Fruit fly (Drosophila melanogaster) whole organism, embryonic: ENCODE measurements around the gene CG18545.
A peak's percentile ranks its signal among the peaks of the same experiment; 100 is the strongest.

ENCODE experiments used
- Atf-2 ChIP-seq: fragments of 200-800 bp; sonication (Bioruptor generic); optimal IDR thresholded peaks from 2 replicates; lab custom pipeline; 2016; ENCODE audit warnings: missing biosample characterization, missing genetic modification characterization
- Atf6 ChIP-seq: fragments of 200-800 bp; sonication (Bioruptor generic); IDR thresholded peaks from 2 replicates; pipeline ENCODE4 v1.3.6; 2022; ENCODE audit warnings: missing biosample characterization, missing genetic modification characterization
- B-H1 ChIP-seq: fragments of 200-800 bp; sonication (Bioruptor generic); IDR thresholded peaks from 3 replicates; pipeline ENCODE4 v1.3.6; 2022; ENCODE audit warnings: missing biosample characterization, missing genetic modification characterization
- CG10321 ChIP-seq: fragments of 200-800 bp; sonication (Bioruptor generic); IDR thresholded peaks from 2 replicates; pipeline ENCODE4 v1.3.6; 2022; ENCODE audit warnings: missing biosample characterization, missing genetic modification characterization
- CG10959 ChIP-seq: fragments of 200-800 bp; sonication (Bioruptor generic); IDR thresholded peaks from 2 replicates; pipeline ENCODE4 v1.3.6; 2022; ENCODE audit warnings: missing biosample characterization, missing genetic modification characterization
- CG11085 ChIP-seq: fragments of 200-800 bp; sonication (Bioruptor generic); IDR thresholded peaks from 2 replicates; pipeline ENCODE4 v1.3.6; 2022; ENCODE audit warnings: missing biosample characterization, missing genetic modification characterization
- CG11247 ChIP-seq: fragments of 200-800 bp; sonication (Bioruptor generic); IDR thresholded peaks from 2 replicates; pipeline ENCODE4 v1.3.6; 2022; ENCODE audit warnings: missing biosample characterization, missing genetic modification characterization
- CG11560 ChIP-seq: fragments of 200-800 bp; sonication (Bioruptor generic); IDR thresholded peaks from 3 replicates; pipeline ENCODE4 v1.3.6; 2022; ENCODE audit warnings: missing biosample characterization, missing genetic modification characterization
- CG12104 ChIP-seq: fragments of 200-800 bp; sonication (Bioruptor generic); optimal IDR thresholded peaks from 3 replicates; lab custom pipeline; 2016; ENCODE audit warnings: missing biosample characterization, missing genetic modification characterization
- CG14441 ChIP-seq: fragments of 200-800 bp; sonication (Bioruptor generic); IDR thresholded peaks from 2 replicates; pipeline ENCODE4 v1.3.6; 2022; ENCODE audit warnings: missing biosample characterization, missing genetic modification characterization
- CG15479 ChIP-seq: fragments of 200-800 bp; sonication (Bioruptor generic); optimal IDR thresholded peaks from 3 replicates; lab custom pipeline; 2019; ENCODE audit warnings: missing biosample characterization, mild to moderate bottlenecking, missing genetic modification characterization, moderate library complexity
- CG16815 ChIP-seq: fragments of 200-800 bp; sonication (Bioruptor generic); optimal IDR thresholded peaks from 3 replicates; lab custom pipeline; 2017; ENCODE audit warnings: missing biosample characterization, mild to moderate bottlenecking, missing genetic modification characterization
- CG17612 ChIP-seq: fragments of 200-800 bp; sonication (Bioruptor generic); IDR thresholded peaks from 2 replicates; pipeline ENCODE4 v1.3.6; 2022; ENCODE audit warnings: missing biosample characterization, missing genetic modification characterization
- CG2199 ChIP-seq: fragments of 200-800 bp; sonication (Bioruptor generic); IDR thresholded peaks from 3 replicates; pipeline ENCODE4 v1.3.6; 2022; ENCODE audit warnings: missing biosample characterization, missing genetic modification characterization
- CG34376 ChIP-seq: fragments of 200-800 bp; sonication (Bioruptor generic); optimal IDR thresholded peaks from 2 replicates; lab custom pipeline; 2018; ENCODE audit warnings: missing biosample characterization, mild to moderate bottlenecking, missing genetic modification characterization
- CG4282 ChIP-seq: fragments of 200-800 bp; sonication (Bioruptor generic); optimal IDR thresholded peaks from 2 replicates; lab custom pipeline; 2016; ENCODE audit warnings: missing biosample characterization, missing genetic modification characterization
- CG5180 ChIP-seq: fragments of 200-800 bp; sonication (Bioruptor generic); optimal IDR thresholded peaks from 3 replicates; lab custom pipeline; 2017; ENCODE audit warnings: missing biosample characterization, missing genetic modification characterization, mild to moderate bottlenecking, moderate library complexity, missing genetic modification reagents
- CG5953 ChIP-seq: fragments of 200-800 bp; sonication (Bioruptor generic); IDR thresholded peaks from 2 replicates; pipeline ENCODE4 v1.3.6; 2022; ENCODE audit warnings: missing biosample characterization, missing genetic modification characterization
- CG6175 ChIP-seq: fragments of 200-800 bp; sonication (Bioruptor generic); IDR thresholded peaks from 3 replicates; pipeline ENCODE4 v1.3.6; 2022; ENCODE audit warnings: missing biosample characterization, missing genetic modification characterization
- CG6254 ChIP-seq: fragments of 200-800 bp; sonication (Bioruptor generic); optimal IDR thresholded peaks from 3 replicates; lab custom pipeline; 2017; ENCODE audit warnings: mild to moderate bottlenecking, missing biosample characterization, missing genetic modification reagents, missing genetic modification characterization
- CG8765 ChIP-seq: fragments of 200-800 bp; sonication (Bioruptor generic); IDR thresholded peaks from 2 replicates; pipeline ENCODE4 v1.3.6; 2022; ENCODE audit warnings: missing biosample characterization, missing genetic modification characterization
- Deaf1 ChIP-seq: fragments of 200-800 bp; optimal IDR thresholded peaks from 3 replicates; lab custom pipeline; 2019; ENCODE audit warnings: missing biosample characterization, mild to moderate bottlenecking, missing genetic modification characterization, moderate library complexity
- Ets65A ChIP-seq: fragments of 200-800 bp; sonication (Bioruptor generic); peaks from one replicate; lab custom pipeline; 2016; ENCODE audit warnings: missing biosample characterization, missing genetic modification characterization
- HmgD ChIP-seq: fragments of 200-800 bp; sonication (Bioruptor generic); optimal IDR thresholded peaks from 3 replicates; lab custom pipeline; 2016; ENCODE audit warnings: missing biosample characterization, missing genetic modification characterization
- Rfx ChIP-seq: fragments of 200-800 bp; sonication (Bioruptor generic); IDR thresholded peaks from 2 replicates; pipeline ENCODE4 v1.3.6; 2022; ENCODE audit warnings: missing biosample characterization, missing genetic modification characterization
- Sox102F ChIP-seq: fragments of 200-800 bp; sonication (Bioruptor generic); optimal IDR thresholded peaks from 2 replicates; lab custom pipeline; 2018; ENCODE audit warnings: missing biosample characterization, mild to moderate bottlenecking, missing genetic modification characterization, moderate library complexity
- TFAM ChIP-seq: fragments of 200-800 bp; sonication (Bioruptor generic); optimal IDR thresholded peaks from 2 replicates; lab custom pipeline; 2017; ENCODE audit warnings: missing biosample characterization, missing genetic modification characterization, inconsistent platforms
- Tbp ChIP-seq: fragments of >200 bp; optimal IDR thresholded peaks from 2 replicates; lab custom pipeline; 2018; ENCODE audit warnings: missing biosample characterization, missing genetic modification characterization
- Vsx1 ChIP-seq: fragments of 200-800 bp; sonication (Bioruptor generic); optimal IDR thresholded peaks from 2 replicates; lab custom pipeline; 2017; ENCODE audit warnings: missing biosample characterization, mild to moderate bottlenecking, missing genetic modification characterization, missing genetic modification reagents
- amos ChIP-seq: fragments of 200-800 bp; sonication (Bioruptor generic); IDR thresholded peaks from 2 replicates; pipeline ENCODE4 v1.3.6; 2022; ENCODE audit warnings: missing biosample characterization, missing genetic modification characterization; ENCODE audit not compliant: partially characterized antibody
- crp ChIP-seq, 2 experiments: fragments of 200-800 bp; sonication (Bioruptor generic); optimal IDR thresholded peaks; 2 replicates in 1 of 2; 3 replicates in 1 of 2; lab custom pipeline; 2017; ENCODE audit warnings: missing biosample characterization in 2 of 2, missing genetic modification characterization in 2 of 2, mild to moderate bottlenecking in 1 of 2, moderate library complexity in 1 of 2
- da ChIP-seq: fragments of 200-800 bp; sonication (Bioruptor generic); optimal IDR thresholded peaks from 2 replicates; lab custom pipeline; 2016; ENCODE audit warnings: missing biosample characterization, missing genetic modification characterization
- dm ChIP-seq: fragments of 200-800 bp; sonication (Bioruptor generic); optimal IDR thresholded peaks from 3 replicates; lab custom pipeline; 2016; ENCODE audit warnings: missing biosample characterization, missing genetic modification characterization
- ewg ChIP-seq: fragments of 200-800 bp; sonication (Bioruptor generic); optimal IDR thresholded peaks from 3 replicates; lab custom pipeline; 2017; ENCODE audit warnings: mild to moderate bottlenecking, missing biosample characterization, missing genetic modification reagents, missing genetic modification characterization
- exex ChIP-seq: fragments of 200-800 bp; sonication (Bioruptor generic); optimal IDR thresholded peaks from 4 replicates; lab custom pipeline; 2018; ENCODE audit warnings: missing biosample characterization, mild to moderate bottlenecking, missing genetic modification characterization, moderate library complexity
- fd3F ChIP-seq: fragments of 200-800 bp; sonication (Bioruptor generic); optimal IDR thresholded peaks from 2 replicates; lab custom pipeline; 2018; ENCODE audit warnings: missing biosample characterization, mild to moderate bottlenecking, missing genetic modification characterization, moderate library complexity
- gro ChIP-seq: fragments of 200-800 bp; sonication (Bioruptor generic); optimal IDR thresholded peaks from 2 replicates; lab custom pipeline; 2016; ENCODE audit warnings: missing biosample characterization, missing genetic modification characterization
- hbn ChIP-seq: fragments of 200-800 bp; sonication (Bioruptor generic); IDR thresholded peaks from 2 replicates; pipeline ENCODE4 v1.3.6; 2022; ENCODE audit warnings: missing biosample characterization, missing genetic modification characterization; ENCODE audit not compliant: partially characterized antibody
- inv ChIP-seq: fragments of 200-800 bp; sonication (Bioruptor generic); IDR thresholded peaks from 2 replicates; pipeline ENCODE4 v1.3.6; 2022; ENCODE audit warnings: missing biosample characterization, missing genetic modification characterization; ENCODE audit not compliant: partially characterized antibody
- kni ChIP-seq: fragments of 200-800 bp; sonication (Bioruptor generic); optimal IDR thresholded peaks from 3 replicates; lab custom pipeline; 2017; ENCODE audit warnings: mild to moderate bottlenecking, missing biosample characterization, missing genetic modification reagents, missing genetic modification characterization
- nerfin-1 ChIP-seq: fragments of 200-800 bp; sonication (Bioruptor generic); optimal IDR thresholded peaks from 3 replicates; lab custom pipeline; 2019; ENCODE audit warnings: missing biosample characterization, mild to moderate bottlenecking, missing genetic modification characterization, moderate library complexity
- nmo ChIP-seq: fragments of 200-800 bp; sonication (Bioruptor generic); optimal IDR thresholded peaks from 2 replicates; lab custom pipeline; 2018; ENCODE audit warnings: missing biosample characterization, mild to moderate bottlenecking, missing genetic modification characterization, moderate library complexity
- org-1 ChIP-seq: fragments of 200-800 bp; sonication (Bioruptor generic); optimal IDR thresholded peaks from 2 replicates; lab custom pipeline; 2017; ENCODE audit warnings: missing biosample characterization, missing genetic modification characterization
- pho ChIP-seq: fragments of 200-800 bp; sonication (Bioruptor generic); optimal IDR thresholded peaks from 2 replicates; lab custom pipeline; 2016; ENCODE audit warnings: missing biosample characterization, missing genetic modification characterization
- prd ChIP-seq, 3 experiments: fragments of >200 bp in 2 of 3; fragments of 200-800 bp in 1 of 3; sonication (Bioruptor generic) in 1 of 3; optimal IDR thresholded peaks in 2 of 3; IDR thresholded peaks in 1 of 3; 2 replicates in 2 of 3; 3 replicates in 1 of 3; pipeline versions ENCODE4 v1.3.6 to Lab custom; 2017 to 2022; ENCODE audit warnings: missing biosample characterization in 1 of 3, missing genetic modification characterization in 1 of 3
- sens-2 ChIP-seq: fragments of 200-800 bp; sonication (Bioruptor generic); IDR thresholded peaks from 2 replicates; pipeline ENCODE4 v1.3.6; 2022; ENCODE audit warnings: missing biosample characterization, missing genetic modification characterization
- slou ChIP-seq: fragments of 200-800 bp; sonication (Bioruptor generic); optimal IDR thresholded peaks from 3 replicates; lab custom pipeline; 2016; ENCODE audit warnings: missing biosample characterization, missing genetic modification characterization
- sob ChIP-seq: fragments of 200-800 bp; sonication (Bioruptor generic); IDR thresholded peaks from 2 replicates; pipeline ENCODE4 v1.3.6; 2022; ENCODE audit warnings: missing biosample characterization, missing genetic modification characterization
- stc ChIP-seq: fragments of 200-800 bp; sonication (Bioruptor generic); IDR thresholded peaks from 2 replicates; pipeline ENCODE4 v1.3.6; 2022; ENCODE audit warnings: missing biosample characterization, missing genetic modification characterization
- unpg ChIP-seq: fragments of 200-800 bp; sonication (Bioruptor generic); optimal IDR thresholded peaks from 3 replicates; lab custom pipeline; 2018; ENCODE audit warnings: missing biosample characterization, mild to moderate bottlenecking, missing genetic modification characterization, moderate library complexity
- vfl ChIP-seq: fragments of 200-800 bp; sonication (Bioruptor generic); optimal IDR thresholded peaks from 2 replicates; lab custom pipeline; 2016; ENCODE audit warnings: missing biosample characterization, missing genetic modification characterization

CG18545 gene

dm6 chr3R:10332823-10333263 lies 7.9 kb upstream of the CG18545 start, which contains the start of gene sle (continued):
- TF ChIP-seq fd3F (GFP tag; lab: Kevin White, UChicago), result peak; percentile 3
- TF ChIP-seq HmgD, result peak; percentile 24
- no peak for TF ChIP-seq slou (GFP tag; lab: Kevin White, UChicago)
- no peak for TF ChIP-seq kni (GFP tag; lab: Kevin White, UChicago)
- TF ChIP-seq sens-2, result no peak
- no peak for TF ChIP-seq CG16815
- TF ChIP-seq Atf-2 (GFP tag; lab: Kevin White, UChicago), result peak; percentile 14
- TF ChIP-seq gro (GFP tag; lab: Kevin White, UChicago), result peak; percentile 77
- TF ChIP-seq CG11247 (GFP tag; lab: Robert Waterston, UW), result no peak
- TF ChIP-seq CG17612 (GFP tag; lab: Robert Waterston, UW), result no peak
- TF ChIP-seq pho, result peak; percentile 65
- TF ChIP-seq sob (GFP tag; lab: Robert Waterston, UW), result peak; percentile 61
- TF ChIP-seq CG6254 (GFP tag; lab: Kevin White, UChicago), result no peak
- TF ChIP-seq dm, result peak; percentile 79
- no peak for TF ChIP-seq CG11085 (GFP tag; lab: Robert Waterston, UW)
- TF ChIP-seq da (GFP tag; lab: Kevin White, UChicago), result no peak
- peak; percentile 84; the same call in 1 of the 2 replicates for TF ChIP-seq Rfx (GFP tag; lab: Robert Waterston, UW)
- no peak for TF ChIP-seq hbn
- TF ChIP-seq CG11560 (tag; lab: Robert Waterston, UW), result peak; percentile 86; the same call in 2 of the 3 replicates
- peak; percentile 32 for TF ChIP-seq vfl (GFP tag; lab: Kevin White, UChicago)
- TF ChIP-seq TFAM (GFP tag; lab: Kevin White, UChicago), result no peak
- TF ChIP-seq org-1 (GFP tag; lab: Kevin White, UChicago), result no peak
- TF ChIP-seq exex (tag; lab: Kevin White, UChicago), result no peak
- peak; percentile 56 for TF ChIP-seq CG4282 (GFP tag; lab: Kevin White, UChicago)
- TF ChIP-seq CG10959 (GFP tag; lab: Robert Waterston, UW), result no peak
- TF ChIP-seq CG15479, result no peak
- TF ChIP-seq CG34376, result peak; percentile 69
- TF ChIP-seq Tbp (GFP tag; lab: Kevin White, UChicago), result no peak
- TF ChIP-seq unpg (GFP tag; lab: Kevin White, UChicago), result no peak
- no peak for TF ChIP-seq stc (GFP tag; lab: Robert Waterston, UW)
- peak; percentile 58; the same call in 1 of the 2 replicates for TF ChIP-seq Atf6 (GFP tag; lab: Robert Waterston, UW)
- no peak for TF ChIP-seq CG5180 (GFP tag; lab: Kevin White, UChicago)
- no peak for TF ChIP-seq B-H1 (GFP tag; lab: Robert Waterston, UW)
- no peak for TF ChIP-seq CG2199 (GFP tag; lab: Robert Waterston, UW)
- TF ChIP-seq CG14441 (GFP tag; lab: Robert Waterston, UW), result no peak
- no peak for TF ChIP-seq prd (optimal IDR thresholded peaks at IDR 0.05; lab: Kevin White, UChicago)
- TF ChIP-seq prd (GFP tag; IDR thresholded peaks at IDR 0.05; lab: Robert Waterston, UW), result peak; percentile 54; the same call in 2 of the 3 replicates
- no peak for TF ChIP-seq ewg (GFP tag; lab: Kevin White, UChicago)
- TF ChIP-seq Deaf1 (tag; lab: Kevin White, UChicago), result no peak
- no peak for TF ChIP-seq Vsx1 (GFP tag; lab: Kevin White, UChicago)
- no peak for TF ChIP-seq nerfin-1 (tag; lab: Kevin White, UChicago)
- TF ChIP-seq inv (GFP tag; lab: Robert Waterston, UW), result peak; percentile 43; the same call in 1 of the 2 replicates
- TF ChIP-seq CG6175, result no peak
- peak in 1 of 2 experiments; percentile 65 for TF ChIP-seq crp (GFP tag; optimal IDR thresholded peaks at IDR 0.05; lab: Kevin White, UChicago)
- peak; percentile 94 for TF ChIP-seq Ets65A (GFP tag; lab: Kevin White, UChicago)
- no peak for TF ChIP-seq CG5953 (GFP tag; lab: Robert Waterston, UW)
- TF ChIP-seq nmo (GFP tag; lab: Kevin White, UChicago), result peak; percentile 61
- no peak for TF ChIP-seq CG10321
- no peak for TF ChIP-seq CG8765 (GFP tag; lab: Robert Waterston, UW)
- peak; percentile 47; the same call in 1 of the 2 replicates for TF ChIP-seq amos (GFP tag; lab: Robert Waterston, UW)
- TF ChIP-seq Sox102F (GFP tag; lab: Kevin White, UChicago), result no peak
- peak; percentile 11 for TF ChIP-seq CG12104 (GFP tag; lab: Kevin White, UChicago)
